Worm (Caenorhabditis elegans) whole organism, L1 larva: ENCODE measurements around the gene C25F6.6.

Experiments
- C34B4.2 ChIP-seq: sonication (generic microtip); optimal IDR thresholded peaks from 2 replicates; lab custom pipeline; 2017; ENCODE audit warnings: mild to moderate bottlenecking, missing genetic modification characterization, missing compliant biosample characterization
- Y116A8C.19 ChIP-seq: sonication (generic microtip); optimal IDR thresholded peaks from 2 replicates; lab custom pipeline; 2016; ENCODE audit warnings: missing compliant biosample characterization, missing genetic modification characterization, borderline replicate concordance
- aha-1 ChIP-seq: fragments of 150-350 bp; optimal IDR thresholded peaks from 2 replicates; lab custom pipeline; 2014; ENCODE audit warnings: missing biosample characterization, missing genetic modification characterization
- blmp-1 ChIP-seq: fragments of 150-350 bp; optimal IDR thresholded peaks from 2 replicates; lab custom pipeline; 2014; ENCODE audit warnings: missing biosample characterization, missing genetic modification characterization
- ceh-63 ChIP-seq: fragments of 200-800 bp; sonication (Bioruptor generic); optimal IDR thresholded peaks from 2 replicates; lab custom pipeline; 2018; ENCODE audit warnings: mild to moderate bottlenecking, missing genetic modification characterization, missing compliant biosample characterization
- ceh-82 ChIP-seq, 3 experiments: fragments of 150-350 bp in 1 of 3; sonication (generic microtip) in 2 of 3; optimal IDR thresholded peaks; 2 replicates each; lab custom pipeline; 2014 to 2017; ENCODE audit warnings: missing biosample characterization in 3 of 3, missing genetic modification characterization in 3 of 3
- ceh-88 ChIP-seq: fragments of 200-800 bp; sonication (Bioruptor generic); IDR thresholded peaks from 2 replicates; pipeline ENCODE4 v1.3.6; 2022; ENCODE audit warnings: missing genetic modification characterization, missing compliant biosample characterization
- dpl-1 ChIP-seq, 3 experiments: fragments of 150-350 bp in 2 of 3; sonication (generic microtip) in 1 of 3; optimal IDR thresholded peaks; 2 replicates each; lab custom pipeline; 2014 to 2017; ENCODE audit warnings: missing biosample characterization in 3 of 3, missing genetic modification characterization in 3 of 3, missing genetic modification reagents in 3 of 3
- egl-13 ChIP-seq: sonication (generic microtip); optimal IDR thresholded peaks from 2 replicates; lab custom pipeline; 2016; ENCODE audit warnings: missing genotype, missing genetic modification reagents, missing genetic modification characterization, missing compliant biosample characterization
- egl-27 ChIP-seq, 2 experiments: fragments of 150-350 bp in 1 of 2; sonication (generic microtip); optimal IDR thresholded peaks; 3 replicates each; lab custom pipeline; 2017 to 2018; ENCODE audit warnings: missing biosample characterization in 2 of 2, missing genetic modification characterization in 2 of 2, missing genetic modification reagents in 2 of 2
- elt-2 ChIP-seq: sonication (generic microtip); optimal IDR thresholded peaks from 2 replicates; lab custom pipeline; 2016; ENCODE audit warnings: missing genetic modification characterization, mild to moderate bottlenecking, inconsistent platforms, missing compliant biosample characterization, missing genetic modification reagents
- elt-3 ChIP-seq, 6 experiments: fragments of 150-350 bp in 1 of 6; sonication (generic microtip); optimal IDR thresholded peaks; 2 replicates each; lab custom pipeline; 2017 to 2018; ENCODE audit warnings: missing biosample characterization in 6 of 6, missing genetic modification characterization in 6 of 6, inconsistent platforms in 1 of 6
- ets-5 ChIP-seq: fragments of 200-800 bp; sonication (Bioruptor generic); IDR thresholded peaks from 2 replicates; pipeline ENCODE4 v1.3.6; 2022; ENCODE audit warnings: missing genetic modification characterization, missing compliant biosample characterization
- fkh-4 ChIP-seq: sonication (generic microtip); optimal IDR thresholded peaks from 2 replicates; lab custom pipeline; 2016; ENCODE audit warnings: missing compliant biosample characterization, missing genetic modification characterization, borderline replicate concordance
- fkh-8 ChIP-seq: sonication (generic microtip); optimal IDR thresholded peaks from 2 replicates; lab custom pipeline; 2016; ENCODE audit warnings: mild to moderate bottlenecking, missing genetic modification characterization, missing compliant biosample characterization
- fos-1 ChIP-seq: fragments of 150-350 bp; optimal IDR thresholded peaks from 2 replicates; lab custom pipeline; 2014; ENCODE audit warnings: missing biosample characterization, missing genetic modification characterization
- grh-1 ChIP-seq: fragments of 200-800 bp; sonication (Bioruptor generic); IDR thresholded peaks from 2 replicates; pipeline ENCODE4 v1.3.6; 2022; ENCODE audit warnings: missing genetic modification reagents, missing genetic modification characterization, missing compliant biosample characterization
- hlh-17 ChIP-seq: fragments of 200-800 bp; sonication (Bioruptor generic); optimal IDR thresholded peaks from 2 replicates; lab custom pipeline; 2018; ENCODE audit warnings: missing genetic modification characterization, mild to moderate bottlenecking, missing compliant biosample characterization, moderate library complexity, borderline replicate concordance
- hlh-4 ChIP-seq: sonication (generic microtip); optimal IDR thresholded peaks from 2 replicates; lab custom pipeline; 2016; ENCODE audit warnings: mild to moderate bottlenecking, missing genetic modification characterization, missing compliant biosample characterization
- hpl-2 ChIP-seq: fragments of 150-350 bp; optimal IDR thresholded peaks from 2 replicates; lab custom pipeline; 2014; ENCODE audit warnings: missing biosample characterization, missing genetic modification reagents, missing genetic modification characterization
- jun-1 ChIP-seq: fragments of 150-350 bp; optimal IDR thresholded peaks from 2 replicates; lab custom pipeline; 2014; ENCODE audit warnings: missing biosample characterization, missing genetic modification reagents, missing genetic modification characterization
- lin-13 ChIP-seq: fragments of 150-350 bp; optimal IDR thresholded peaks from 2 replicates; lab custom pipeline; 2014; ENCODE audit warnings: missing biosample characterization, missing genetic modification reagents, missing genetic modification characterization
- lin-15B ChIP-seq: fragments of 150-350 bp; sonication (generic microtip); optimal IDR thresholded peaks from 3 replicates; lab custom pipeline; 2014; ENCODE audit warnings: missing biosample characterization, missing genetic modification characterization
- lin-35 ChIP-seq, 2 experiments: fragments of 150-350 bp; optimal IDR thresholded peaks; 2 replicates each; lab custom pipeline; 2014; ENCODE audit warnings: missing biosample characterization in 2 of 2, missing genetic modification characterization in 2 of 2, missing genetic modification reagents in 2 of 2
- lin-39 ChIP-seq: fragments of 150-350 bp; optimal IDR thresholded peaks from 2 replicates; lab custom pipeline; 2014; ENCODE audit warnings: missing biosample characterization, missing genetic modification reagents, missing genetic modification characterization
- lir-3 ChIP-seq: sonication (generic microtip); optimal IDR thresholded peaks from 2 replicates; lab custom pipeline; 2016; ENCODE audit warnings: mild to moderate bottlenecking, missing genetic modification characterization, moderate library complexity, missing compliant biosample characterization; ENCODE audit not compliant: poor library complexity
- lsy-2 ChIP-seq, 2 experiments: fragments of 150-350 bp; optimal IDR thresholded peaks; 2 replicates each; lab custom pipeline; 2014; ENCODE audit warnings: missing biosample characterization in 2 of 2, missing genetic modification characterization in 2 of 2
- nhr-11 ChIP-seq: fragments of 150-350 bp; optimal IDR thresholded peaks from 2 replicates; lab custom pipeline; 2014; ENCODE audit warnings: missing biosample characterization, missing genetic modification characterization
- nhr-12 ChIP-seq: sonication (generic microtip); optimal IDR thresholded peaks from 2 replicates; lab custom pipeline; 2017; ENCODE audit warnings: missing biosample characterization, missing genetic modification characterization
- nhr-19 ChIP-seq: fragments of 200-800 bp; sonication (Bioruptor generic); conservative IDR thresholded peaks from 2 replicates; pipeline ENCODE4 v1.3.6; 2022; ENCODE audit warnings: missing genetic modification characterization, missing compliant biosample characterization
- nhr-28 ChIP-seq: fragments of 150-350 bp; optimal IDR thresholded peaks from 2 replicates; lab custom pipeline; 2014; ENCODE audit warnings: missing biosample characterization, missing genetic modification characterization
- nhr-47 ChIP-seq: sonication (generic microtip); optimal IDR thresholded peaks from 2 replicates; lab custom pipeline; 2016; ENCODE audit warnings: mild to moderate bottlenecking, missing genetic modification characterization, moderate library complexity, missing compliant biosample characterization
- nhr-71 ChIP-seq: sonication (generic microtip); optimal IDR thresholded peaks from 2 replicates; lab custom pipeline; 2016; ENCODE audit warnings: mild to moderate bottlenecking, missing genetic modification characterization, moderate library complexity, missing compliant biosample characterization
- nhr-76 ChIP-seq: sonication (generic microtip); optimal IDR thresholded peaks from 2 replicates; lab custom pipeline; 2017; ENCODE audit warnings: missing biosample characterization, missing genetic modification characterization
- nhr-77 ChIP-seq: fragments of 150-350 bp; optimal IDR thresholded peaks from 2 replicates; lab custom pipeline; 2014; ENCODE audit warnings: missing biosample characterization, missing genetic modification characterization
- nhr-85 ChIP-seq: sonication (generic microtip); peaks from one replicate; lab custom pipeline; 2016; ENCODE audit warnings: missing genetic modification characterization, inconsistent platforms, missing compliant biosample characterization
- nhr-90 ChIP-seq: sonication (generic microtip); optimal IDR thresholded peaks from 2 replicates; lab custom pipeline; 2016; ENCODE audit warnings: mild to moderate bottlenecking, missing genetic modification characterization, missing compliant biosample characterization; ENCODE audit not compliant: poor library complexity
- pag-3 ChIP-seq: sonication (generic microtip); optimal IDR thresholded peaks from 2 replicates; lab custom pipeline; 2017; ENCODE audit warnings: missing genetic modification characterization, mild to moderate bottlenecking, missing compliant biosample characterization, antibody characterized with exemption, borderline replicate concordance; ENCODE audit not compliant: insufficient read depth
- pqm-1 ChIP-seq: sonication (generic microtip); optimal IDR thresholded peaks from 3 replicates; lab custom pipeline; 2017; ENCODE audit warnings: missing biosample characterization, missing genetic modification characterization
- skn-1 ChIP-seq: fragments of 150-350 bp; optimal IDR thresholded peaks from 2 replicates; lab custom pipeline; 2014; ENCODE audit warnings: missing biosample characterization, missing genetic modification characterization
- snu-23 ChIP-seq: sonication (generic microtip); optimal IDR thresholded peaks from 2 replicates; lab custom pipeline; 2016; ENCODE audit warnings: missing genetic modification characterization, missing compliant biosample characterization
- sptf-1 ChIP-seq: fragments of 150-350 bp; optimal IDR thresholded peaks from 2 replicates; lab custom pipeline; 2014; ENCODE audit warnings: missing biosample characterization, missing genetic modification characterization
- tlp-1 ChIP-seq: fragments of 150-350 bp; optimal IDR thresholded peaks from 2 replicates; lab custom pipeline; 2014; ENCODE audit warnings: missing biosample characterization, missing genetic modification characterization
- unc-86 ChIP-seq: sonication (generic microtip); optimal IDR thresholded peaks from 2 replicates; lab custom pipeline; 2016; ENCODE audit warnings: missing genetic modification characterization, missing compliant biosample characterization
- vab-15 ChIP-seq: sonication (generic microtip); optimal IDR thresholded peaks from 2 replicates; lab custom pipeline; 2017; ENCODE audit warnings: missing genotype, mild to moderate bottlenecking, missing genetic modification characterization, missing compliant biosample characterization
- xbp-1 ChIP-seq: sonication (generic microtip); optimal IDR thresholded peaks from 2 replicates; lab custom pipeline; 2016; ENCODE audit warnings: missing genetic modification characterization, missing compliant biosample characterization
- ztf-11 ChIP-seq, 2 experiments: sonication (generic microtip); optimal IDR thresholded peaks; 2 replicates each; lab custom pipeline; 2016 to 2017; ENCODE audit warnings: missing genetic modification characterization in 2 of 2, missing biosample characterization in 1 of 2, missing compliant biosample characterization in 1 of 2

Gene C25F6.6

DNA sequence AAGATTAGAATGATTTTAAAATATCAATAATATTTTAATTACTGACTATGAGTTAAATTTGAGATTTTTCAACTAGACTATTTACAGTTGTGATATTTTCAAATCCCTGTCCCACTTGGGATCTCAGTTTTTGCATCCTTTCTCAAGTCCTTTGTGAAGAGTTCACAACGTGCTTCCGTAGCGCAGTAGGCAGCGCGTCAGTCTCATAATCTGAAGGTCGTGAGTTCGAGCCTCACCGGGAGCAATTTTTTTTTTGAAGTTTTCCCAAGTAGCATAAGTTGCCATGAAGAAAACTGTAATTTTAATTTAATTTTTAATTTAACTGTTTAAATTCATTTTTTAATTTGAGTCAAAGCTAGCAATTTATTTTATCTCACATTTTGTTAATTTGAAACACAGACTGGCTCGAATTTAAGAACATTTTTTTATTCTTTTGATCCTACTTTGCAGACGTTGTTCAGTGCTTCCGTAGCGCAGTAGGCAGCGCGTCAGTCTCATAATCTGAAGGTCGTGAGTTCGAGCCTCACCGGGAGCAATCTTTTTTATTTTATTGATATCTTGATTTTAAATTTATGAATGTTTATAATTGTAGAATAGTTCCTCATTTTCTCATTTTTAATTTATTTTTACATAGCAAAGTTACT, 34.8 kb upstream of the C25F6.6 start (continued):
- TF ChIP-seq pqm-1 (tag; lab: Kevin White, UChicago) (no peak), lin-35 (GFP tag; optimal IDR thresholded peaks at IDR 0.05; lab: Kevin White, UChicago) (peak in 1 of 2 experiments; percentile 24), lsy-2 (tag; optimal IDR thresholded peaks at IDR 0.05; lab: Kevin White, UChicago) (peak in 1 of 2 experiments; percentile 19)

DNA sequence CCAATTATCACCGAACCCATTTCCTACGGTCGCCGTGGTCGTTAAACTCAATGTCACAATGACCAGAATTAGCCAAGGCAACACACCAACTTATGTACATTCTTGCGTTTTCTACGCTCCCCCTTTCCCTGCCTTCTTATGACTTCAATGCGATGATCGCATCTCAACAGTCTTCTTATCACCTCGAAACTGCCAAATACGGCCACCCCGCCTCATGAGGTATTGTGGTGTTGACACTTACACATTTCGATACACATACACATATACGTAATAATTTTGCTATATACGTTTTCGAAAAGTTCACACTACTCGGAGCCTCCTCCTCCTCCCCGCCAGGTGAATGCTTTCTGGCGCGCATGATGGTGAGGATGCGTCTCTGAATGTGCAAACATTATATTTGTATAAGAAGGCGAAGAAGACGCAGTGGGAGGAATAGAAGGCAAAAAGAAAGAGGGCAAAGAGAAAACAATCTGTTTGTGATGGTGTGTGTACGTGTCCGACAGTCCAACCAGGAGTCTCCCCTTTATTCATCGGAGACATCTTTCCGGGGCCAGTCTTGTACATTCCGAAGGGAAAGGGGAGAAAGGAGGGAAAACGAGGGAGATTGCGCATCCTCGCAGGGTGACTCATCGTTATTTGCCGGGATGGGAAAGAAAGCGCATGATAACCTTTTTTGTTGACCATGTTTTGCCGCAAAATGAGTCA, 29.4 kb upstream of the C25F6.6 start:
- TF ChIP-seq grh-1 (GFP tag; lab: Robert Waterston, UW) (no peak), nhr-11 (no peak), egl-13 (tag; lab: Kevin White, UChicago) (no peak), blmp-1 (peak; percentile 99), nhr-28 (tag; lab: Kevin White, UChicago) (no peak), ceh-63 (GFP tag; lab: Kevin White, UChicago) (no peak), nhr-71 (tag; lab: Kevin White, UChicago) (peak; percentile 50), elt-2 (peak; percentile 59), C34B4.2 (tag; lab: Kevin White, UChicago) (no peak), nhr-85 (tag; lab: Kevin White, UChicago) (peak; percentile 82), skn-1 (peak; percentile 8), hlh-17 (GFP tag; lab: Kevin White, UChicago) (no peak), snu-23 (GFP tag; lab: Kevin White, UChicago) (peak; percentile 11), ceh-88 (GFP tag; lab: Robert Waterston, UW) (no peak), nhr-77 (tag; lab: Kevin White, UChicago) (no peak), dpl-1 (GFP tag; optimal IDR thresholded peaks at IDR 0.05; lab: Kevin White, UChicago) (no peak), fkh-4 (tag; lab: Kevin White, UChicago) (no peak), tlp-1 (no peak), nhr-90 (tag; lab: Kevin White, UChicago) (peak; percentile 11), nhr-47 (no peak), aha-1 (tag; lab: Kevin White, UChicago) (no peak), sptf-1 (no peak), lir-3 (tag; lab: Kevin White, UChicago) (no peak), jun-1 (peak; percentile 58), xbp-1 (tag; lab: Kevin White, UChicago) (no peak), nhr-19 (GFP tag; lab: Robert Waterston, UW) (0 out of 2 replicates have a peak, but pooled peaks have one; percentile 5), fkh-8 (tag; lab: Kevin White, UChicago) (no peak), lin-39 (tag; lab: Kevin White, UChicago) (no peak), ceh-82 (tag; optimal IDR thresholded peaks at IDR 0.05; lab: Kevin White, UChicago) (no peak), ztf-11 (tag; optimal IDR thresholded peaks at IDR 0.05; lab: Kevin White, UChicago) (no peak), egl-27 (tag; optimal IDR thresholded peaks at IDR 0.05; lab: Kevin White, UChicago) (no peak), nhr-12 (tag; lab: Kevin White, UChicago) (no peak), Y116A8C.19 (tag; lab: Kevin White, UChicago) (no peak), elt-3 (tag; optimal IDR thresholded peaks at IDR 0.05; lab: Kevin White, UChicago) (peak in 2 of 6 experiments; percentile 12 to 36), pag-3 (tag; lab: Kevin White, UChicago) (no peak), fos-1 (tag; lab: Kevin White, UChicago) (peak; percentile 32), lin-15B (tag; lab: Kevin White, UChicago) (no peak), lin-13 (no peak), hlh-4 (no peak), unc-86 (no peak), hpl-2 (GFP tag; lab: Kevin White, UChicago) (no peak), nhr-76 (tag; lab: Kevin White, UChicago) (no peak), pqm-1 (tag; lab: Kevin White, UChicago) (no peak), vab-15 (tag; lab: Kevin White, UChicago) (no peak), ets-5 (GFP tag; lab: Robert Waterston, UW) (no peak), lsy-2 (tag; optimal IDR thresholded peaks at IDR 0.05; lab: Kevin White, UChicago) (no peak)
